Worm (Caenorhabditis elegans) whole organism, early embryonic: ENCODE measurements around the gene clec-55.

Experiments
- B0310.2 ChIP-seq: sonication (generic microtip); optimal IDR thresholded peaks from 2 replicates; lab custom pipeline; 2016; ENCODE audit warnings: mild to moderate bottlenecking, missing genetic modification characterization, missing compliant biosample characterization
- aly-1 ChIP-seq: sonication (generic microtip); optimal IDR thresholded peaks from 2 replicates; lab custom pipeline; 2016; ENCODE audit warnings: missing genetic modification characterization, missing compliant biosample characterization
- ama-1 ChIP-seq: fragments of 150-350 bp; optimal IDR thresholded peaks from 2 replicates; lab custom pipeline; 2014
- ceh-36 ChIP-seq: sonication (generic microtip); optimal IDR thresholded peaks from 2 replicates; lab custom pipeline; 2016; ENCODE audit warnings: missing genetic modification characterization, inconsistent platforms, missing compliant biosample characterization
- ets-7 ChIP-seq: sonication (generic microtip); optimal IDR thresholded peaks from 2 replicates; lab custom pipeline; 2016; ENCODE audit warnings: missing genotype, missing genetic modification characterization, missing compliant biosample characterization
- flt-1 ChIP-seq: fragments of 200-800 bp; sonication (Bioruptor generic); IDR thresholded peaks from 2 replicates; pipeline ENCODE4 v1.3.6; 2022; ENCODE audit warnings: missing genetic modification characterization, missing compliant biosample characterization
- hmg-4 ChIP-seq: fragments of 200-800 bp; sonication (Bioruptor generic); optimal IDR thresholded peaks from 2 replicates; lab custom pipeline; 2018; ENCODE audit warnings: mild to moderate bottlenecking, missing genetic modification characterization, missing compliant biosample characterization
- hnd-1 ChIP-seq: sonication (generic microtip); optimal IDR thresholded peaks from 2 replicates; lab custom pipeline; 2016; ENCODE audit warnings: missing genetic modification characterization, missing compliant biosample characterization
- scrt-1 ChIP-seq: fragments of 200-800 bp; sonication (Bioruptor generic); IDR thresholded peaks from 2 replicates; pipeline ENCODE4 v1.3.6; 2022; ENCODE audit warnings: missing genetic modification characterization, missing compliant biosample characterization
- sea-1 ChIP-seq: fragments of 200-800 bp; sonication (Bioruptor generic); conservative IDR thresholded peaks from 2 replicates; pipeline ENCODE4 v1.3.6; 2022; ENCODE audit warnings: missing genetic modification characterization, missing compliant biosample characterization
- tbx-11 ChIP-seq: fragments of 200-800 bp; sonication (Bioruptor generic); IDR thresholded peaks from 2 replicates; pipeline ENCODE4 v1.3.6; 2022; ENCODE audit warnings: missing genetic modification characterization, missing compliant biosample characterization
- tbx-37 ChIP-seq: fragments of 200-800 bp; sonication (Bioruptor generic); conservative IDR thresholded peaks from 2 replicates; pipeline ENCODE4 v1.3.6; 2022; ENCODE audit warnings: missing genetic modification reagents, missing genetic modification characterization, missing compliant biosample characterization
- tra-4 ChIP-seq: sonication (generic microtip); optimal IDR thresholded peaks from 2 replicates; lab custom pipeline; 2017; ENCODE audit warnings: missing genetic modification characterization, missing compliant biosample characterization

DNA sequence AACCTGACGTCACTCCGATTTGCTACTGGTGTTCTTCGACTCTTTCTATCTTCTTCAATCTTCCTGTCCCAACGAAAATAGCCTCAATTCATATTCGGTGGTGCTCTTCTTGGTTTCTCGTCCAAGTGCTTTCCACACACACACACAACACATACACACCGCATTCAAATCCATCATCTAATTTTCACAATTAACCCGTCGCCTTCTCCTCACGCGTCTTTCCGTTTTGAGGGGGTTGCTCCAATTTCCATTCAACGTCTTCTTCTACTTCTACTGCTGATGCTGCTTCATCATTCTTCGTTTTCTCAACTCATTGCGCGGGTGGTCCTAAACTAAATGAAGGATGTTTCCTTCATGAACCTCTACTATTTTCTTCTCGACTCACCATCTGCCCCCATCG, 12.0 kb downstream of the clec-55 start:
- TF ChIP-seq flt-1 (GFP tag; lab: Robert Waterston, UW) (no peak), aly-1 (tag; lab: Kevin White, UChicago) (no peak), ama-1 (lab: Kevin White, UChicago) (no peak), B0310.2 (tag; lab: Kevin White, UChicago) (no peak), hnd-1 (tag; lab: Kevin White, UChicago) (no peak), ets-7 (tag; lab: Kevin White, UChicago) (no peak), tra-4 (tag; lab: Kevin White, UChicago) (no peak), sea-1 (GFP tag; lab: Robert Waterston, UW) (no peak), tbx-37 (no peak), hmg-4 (GFP tag; lab: Kevin White, UChicago) (no peak), tbx-11 (GFP tag; lab: Robert Waterston, UW) (no peak), ceh-36 (no peak), scrt-1 (GFP tag; lab: Robert Waterston, UW) (no peak)
